Fruit fly (Drosophila melanogaster): Measurements from ENCODE around the gene Rel.
A peak's percentile ranks its signal among the peaks of the same experiment; 100 is the strongest.

Rel gene

DNA sequence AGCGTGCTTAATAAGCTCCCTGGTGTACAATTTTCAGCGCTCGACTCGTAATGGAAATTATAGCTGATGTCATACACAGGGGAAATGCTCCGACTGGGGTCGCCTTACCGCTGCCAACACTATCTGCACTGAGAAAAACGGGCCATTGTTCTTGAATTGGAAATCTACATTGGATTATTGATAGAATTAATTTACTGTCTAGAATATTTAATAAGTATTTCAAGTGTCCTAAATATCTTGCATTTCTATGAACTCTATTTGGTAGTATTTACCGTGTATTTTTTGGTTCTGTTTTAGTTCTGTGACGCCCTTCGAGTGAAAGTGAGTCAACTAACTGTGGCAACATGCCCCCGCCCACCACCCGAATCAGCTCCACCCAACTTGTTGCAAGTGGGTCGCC, 35.6 kb upstream of the Rel start (continued):
- TF ChIP-seq esg (GFP tag; conservative IDR thresholded peaks at IDR 0.05) = 0 out of 2 replicates have a peak, but pooled peaks have one; percentile 7
- no peak for TF ChIP-seq CG12071 (GFP tag; optimal IDR thresholded peaks at IDR 0.05)
- TF ChIP-seq CG12219 (GFP tag; optimal IDR thresholded peaks at IDR 0.05) = peak; percentile 29
- TF ChIP-seq CG12769 (tag; optimal IDR thresholded peaks at IDR 0.05) = peak; percentile 54
- TF ChIP-seq dpn (GFP tag; optimal IDR thresholded peaks at IDR 0.05) = peak in 1 of 2 experiments; percentile 17
- peak in 1 of 2 experiments; percentile 52 for TF ChIP-seq Hr51 (GFP tag; optimal IDR thresholded peaks at IDR 0.05)
- TF ChIP-seq CG6683 (GFP tag; optimal IDR thresholded peaks at IDR 0.05) = peak; percentile 30
- no peak for TF ChIP-seq fd3F (GFP tag; optimal IDR thresholded peaks at IDR 0.05)
- TF ChIP-seq Usf (GFP tag; optimal IDR thresholded peaks at IDR 0.05) = no peak
- peak; percentile 14 for TF ChIP-seq nerfin-1 (tag; optimal IDR thresholded peaks at IDR 0.05)
- peak; percentile 34; the same call in 1 of the 2 replicates for TF ChIP-seq CG31441 (GFP tag; IDR thresholded peaks at IDR 0.05)
- TF ChIP-seq Dfd (GFP tag; optimal IDR thresholded peaks at IDR 0.05) = no peak
- no peak for TF ChIP-seq CG8944 (GFP tag; optimal IDR thresholded peaks at IDR 0.05)
- TF ChIP-seq Fer3 (tag; optimal IDR thresholded peaks at IDR 0.05) = peak; percentile 33
- no peak for TF ChIP-seq Eip74EF (GFP tag; optimal IDR thresholded peaks at IDR 0.05)
- TF ChIP-seq dimm (GFP tag; IDR thresholded peaks at IDR 0.05) = no peak
- peak in 1 of 2 experiments; percentile 51 for TF ChIP-seq bsh (GFP tag; optimal IDR thresholded peaks at IDR 0.05)
- peak; percentile 22 for TF ChIP-seq CG30431 (GFP tag; optimal IDR thresholded peaks at IDR 0.05)
- TF ChIP-seq Hsf (GFP tag; optimal IDR thresholded peaks at IDR 0.05) = peak; percentile 25
- TF ChIP-seq CG15514 (GFP tag; optimal IDR thresholded peaks at IDR 0.05) = peak; percentile 2
- TF ChIP-seq lilli (GFP tag; optimal IDR thresholded peaks at IDR 0.05) = peak; percentile 27
- peak; percentile 70 for TF ChIP-seq lab (GFP tag; optimal IDR thresholded peaks at IDR 0.05)

DNA sequence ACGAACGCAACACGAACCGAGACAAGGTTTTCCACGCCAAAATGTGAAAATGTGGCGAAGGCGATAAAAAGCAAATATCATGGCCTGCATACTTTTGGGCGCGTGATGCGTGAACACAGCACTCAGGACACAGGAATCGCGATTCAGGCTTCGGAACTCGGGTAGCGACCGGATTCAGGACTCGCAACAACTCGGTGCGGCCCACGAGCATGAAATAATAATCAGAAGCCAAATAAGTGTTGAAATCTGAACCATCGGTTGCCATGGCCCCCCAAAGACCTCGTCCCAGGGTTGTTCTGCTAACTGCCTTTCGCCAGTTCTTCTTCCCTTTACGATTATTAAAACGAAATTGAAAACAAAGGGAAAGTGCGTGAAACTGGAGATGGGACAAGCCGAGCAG, 34.6 kb upstream of the Rel start:
- TF ChIP-seq sd (tag; optimal IDR thresholded peaks at IDR 0.05) = no peak
- TF ChIP-seq Rfx (GFP tag; IDR thresholded peaks at IDR 0.05) = peak; percentile 24; the same call in 1 of the 2 replicates
- no peak for TF ChIP-seq ATbp (GFP tag; optimal IDR thresholded peaks at IDR 0.05)
- TF ChIP-seq bcd (GFP tag; optimal IDR thresholded peaks at IDR 0.05) = no peak
- peak; percentile 68 for TF ChIP-seq Deaf1 (tag; optimal IDR thresholded peaks at IDR 0.05)
- TF ChIP-seq Sox100B (GFP tag; optimal IDR thresholded peaks at IDR 0.05) = no peak
- TF ChIP-seq abd-A (tag; optimal IDR thresholded peaks at IDR 0.05) = peak; percentile 33
- no peak for TF ChIP-seq tll (GFP tag; optimal IDR thresholded peaks at IDR 0.05)
- no peak for TF ChIP-seq Hand (GFP tag; optimal IDR thresholded peaks at IDR 0.05)
- TF ChIP-seq Nf-YB (GFP tag; optimal IDR thresholded peaks at IDR 0.05) = no peak
- no peak for TF ChIP-seq vfl (GFP tag; optimal IDR thresholded peaks at IDR 0.05)
- no peak for TF ChIP-seq gce (GFP tag; IDR thresholded peaks at IDR 0.05)
- peak; percentile 56 for TF ChIP-seq CG13894 (tag; optimal IDR thresholded peaks at IDR 0.05)

DNA sequence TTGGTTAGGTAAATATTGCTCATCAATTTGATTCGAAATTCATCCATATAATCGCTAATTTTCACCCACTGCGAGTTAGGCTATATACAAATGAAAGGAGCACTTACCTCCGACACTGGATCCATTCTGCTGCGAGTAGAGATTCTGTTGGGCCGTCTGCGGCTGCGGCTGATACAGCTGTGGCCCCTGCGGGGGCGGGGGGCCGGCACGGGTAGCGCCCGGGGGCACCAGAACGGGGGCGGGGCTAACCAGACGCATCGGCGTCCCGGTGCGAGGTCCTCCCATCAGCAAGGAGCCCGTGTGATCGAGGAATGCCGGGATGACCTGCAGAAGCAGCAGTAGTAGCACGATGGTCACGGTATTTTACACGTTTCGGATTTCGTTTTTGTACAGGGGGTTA, 31.9 kb upstream of the Rel start:
- TF ChIP-seq Hey (tag; optimal IDR thresholded peaks at IDR 0.05) (no peak), ro (GFP tag; IDR thresholded peaks at IDR 0.05) (no peak), CG6654 (GFP tag; optimal IDR thresholded peaks at IDR 0.05) (no peak), CG7357 (GFP tag; IDR thresholded peaks at IDR 0.05) (no peak), CG13624 (GFP tag; optimal IDR thresholded peaks at IDR 0.05) (no peak), CG11456 (GFP tag; IDR thresholded peaks at IDR 0.05) (0 out of 3 replicates have a peak, but pooled peaks have one; percentile 24), crol (GFP tag; IDR thresholded peaks at IDR 0.05) (peak; percentile 32; the same call in 1 of the 2 replicates), CG9797 (GFP tag; optimal IDR thresholded peaks at IDR 0.05) (no peak), Abd-B (GFP tag; optimal IDR thresholded peaks at IDR 0.05) (no peak), Hmx (GFP tag; optimal IDR thresholded peaks at IDR 0.05) (no peak), pho (GFP tag; optimal IDR thresholded peaks at IDR 0.05) (no peak), Vsx1 (GFP tag; optimal IDR thresholded peaks at IDR 0.05) (no peak), chm (GFP tag; IDR thresholded peaks at IDR 0.05) (no peak), CG14050 (GFP tag; IDR thresholded peaks at IDR 0.05) (no peak), CG33557 (GFP tag; optimal IDR thresholded peaks at IDR 0.05) (no peak)
